Worm (Caenorhabditis elegans) whole organism, mixed stage, embryonic: ENCODE measurements around the gene bgnt-1.5.

Experiments
- bed-3 ChIP-seq: fragments of 200-800 bp; sonication (Bioruptor generic); optimal IDR thresholded peaks from 3 replicates; lab custom pipeline; 2018; ENCODE audit warnings: mild to moderate bottlenecking, missing genetic modification characterization, moderate library complexity, missing compliant biosample characterization
- elt-1 ChIP-seq: sonication (generic microtip); optimal IDR thresholded peaks from 2 replicates; lab custom pipeline; 2017; ENCODE audit warnings: missing genetic modification characterization, mild to moderate bottlenecking, missing compliant biosample characterization, antibody characterized with exemption, moderate library complexity, borderline replicate concordance; ENCODE audit not compliant: insufficient read depth
- elt-3 ChIP-seq: fragments of 150-350 bp; optimal IDR thresholded peaks from 2 replicates; lab custom pipeline; 2014; ENCODE audit warnings: missing biosample characterization, missing genetic modification characterization
- lin-13 ChIP-seq: fragments of 150-350 bp; optimal IDR thresholded peaks from 2 replicates; lab custom pipeline; 2014; ENCODE audit warnings: missing biosample characterization, missing genetic modification characterization
- mab-5 ChIP-seq: fragments of 150-350 bp; optimal IDR thresholded peaks from 2 replicates; lab custom pipeline; 2014; ENCODE audit warnings: missing biosample characterization, missing genetic modification characterization
- nhr-237 ChIP-seq: fragments of 150-350 bp; optimal IDR thresholded peaks from 2 replicates; lab custom pipeline; 2014; ENCODE audit warnings: missing biosample characterization, missing genetic modification characterization
- nhr-28 ChIP-seq: fragments of 150-350 bp; optimal IDR thresholded peaks from 2 replicates; lab custom pipeline; 2014; ENCODE audit warnings: missing biosample characterization, missing genetic modification characterization
- pha-4 ChIP-seq: fragments of 150-350 bp; optimal IDR thresholded peaks from 2 replicates; lab custom pipeline; 2018; ENCODE audit warnings: missing biosample characterization, missing genetic modification reagents, missing genetic modification characterization
- snpc-4 ChIP-seq: fragments of 150-350 bp; optimal IDR thresholded peaks from 2 replicates; lab custom pipeline; 2014; ENCODE audit warnings: missing biosample characterization, missing genetic modification characterization
- sptf-1 ChIP-seq: sonication (generic microtip); optimal IDR thresholded peaks from 2 replicates; lab custom pipeline; 2017; ENCODE audit warnings: mild to moderate bottlenecking, missing genetic modification characterization, moderate library complexity, missing compliant biosample characterization
- unc-120 ChIP-seq: sonication (generic microtip); optimal IDR thresholded peaks from 2 replicates; lab custom pipeline; 2017; ENCODE audit warnings: missing genetic modification characterization, missing compliant biosample characterization; ENCODE audit not compliant: poor library complexity, severe bottlenecking
- unc-39 ChIP-seq: fragments of 150-350 bp; optimal IDR thresholded peaks from 2 replicates; lab custom pipeline; 2014; ENCODE audit warnings: missing biosample characterization, missing genetic modification characterization
- unc-62 ChIP-seq: fragments of 150-350 bp; optimal IDR thresholded peaks from 2 replicates; lab custom pipeline; 2014; ENCODE audit warnings: missing biosample characterization, missing genetic modification reagents, missing genetic modification characterization
- ztf-11 ChIP-seq: fragments of 150-350 bp; optimal IDR thresholded peaks from 2 replicates; lab custom pipeline; 2014; ENCODE audit warnings: missing biosample characterization, missing genetic modification characterization

DNA sequence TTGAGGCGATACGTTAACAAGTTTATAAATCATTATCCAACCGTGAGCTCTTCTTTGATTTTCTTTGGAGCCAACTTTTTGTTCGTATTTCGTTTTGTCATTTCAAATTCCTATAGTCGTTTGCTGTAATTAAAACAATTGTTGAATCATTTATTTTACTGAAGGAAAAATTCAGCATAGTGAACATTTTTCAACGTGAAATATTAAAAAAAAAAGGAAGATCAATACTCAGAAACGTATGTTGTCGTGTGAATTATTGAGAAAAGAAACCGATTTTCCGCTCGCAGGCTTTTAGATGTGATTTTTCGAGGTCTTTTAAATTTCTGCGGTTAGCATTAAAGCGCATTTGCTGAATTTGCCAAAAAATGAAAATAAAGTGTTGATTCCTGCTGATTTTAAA lies 46.7 kb upstream of the bgnt-1.5 start, which contains the start of gene phf-33:
- TF ChIP-seq elt-1 (tag; lab: Kevin White, UChicago) = no peak
- TF ChIP-seq ztf-11 (tag; lab: Kevin White, UChicago) = no peak
- no peak for TF ChIP-seq pha-4
- TF ChIP-seq nhr-28 (tag; lab: Kevin White, UChicago) = no peak
- no peak for TF ChIP-seq sptf-1 (tag; lab: Kevin White, UChicago)
- TF ChIP-seq unc-39 (tag; lab: Kevin White, UChicago) = no peak
- no peak for TF ChIP-seq unc-120 (tag; lab: Kevin White, UChicago)
- no peak for TF ChIP-seq nhr-237 (tag; lab: Kevin White, UChicago)
- no peak for TF ChIP-seq mab-5 (tag; lab: Kevin White, UChicago)
- TF ChIP-seq snpc-4 (tag; lab: Kevin White, UChicago) = no peak
- no peak for TF ChIP-seq lin-13 (tag; lab: Kevin White, UChicago)
- TF ChIP-seq elt-3 (tag; lab: Kevin White, UChicago) = no peak
- no peak for TF ChIP-seq bed-3
- TF ChIP-seq unc-62 = no peak
